Fruit fly (Drosophila melanogaster): ENCODE data around the gene dop.

Gene dop

DNA sequence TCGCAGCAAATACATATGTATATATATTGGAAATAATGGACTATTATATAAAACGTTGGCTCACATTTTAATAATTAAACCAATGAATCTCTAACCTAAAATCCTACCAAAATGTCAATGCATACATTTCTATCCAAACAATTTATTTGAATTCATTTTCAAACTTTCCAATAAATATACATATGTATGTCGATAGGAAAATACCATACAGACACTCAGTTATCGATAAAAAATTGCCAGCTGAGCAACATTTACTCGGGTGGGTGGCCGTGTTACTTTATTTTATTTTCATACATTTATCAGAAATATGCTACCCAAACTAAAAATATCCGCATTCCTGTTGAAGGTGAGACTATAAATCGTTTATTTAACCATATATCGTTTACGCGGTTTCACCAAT lies 10.5 kb downstream of the dop start, which contains the start of gene Ufsp2:
Gene Ufsp2 (plus strand): TSS at position 214 of the 400 bp plus-strand sequence.
- no peak for TF ChIP-seq Hr78 (GFP tag; optimal IDR thresholded peaks at IDR 0.05)
- TF ChIP-seq Sp1 (GFP tag; optimal IDR thresholded peaks at IDR 0.05), result no peak
- TF ChIP-seq usp (GFP tag; optimal IDR thresholded peaks at IDR 0.05), result no peak

DNA sequence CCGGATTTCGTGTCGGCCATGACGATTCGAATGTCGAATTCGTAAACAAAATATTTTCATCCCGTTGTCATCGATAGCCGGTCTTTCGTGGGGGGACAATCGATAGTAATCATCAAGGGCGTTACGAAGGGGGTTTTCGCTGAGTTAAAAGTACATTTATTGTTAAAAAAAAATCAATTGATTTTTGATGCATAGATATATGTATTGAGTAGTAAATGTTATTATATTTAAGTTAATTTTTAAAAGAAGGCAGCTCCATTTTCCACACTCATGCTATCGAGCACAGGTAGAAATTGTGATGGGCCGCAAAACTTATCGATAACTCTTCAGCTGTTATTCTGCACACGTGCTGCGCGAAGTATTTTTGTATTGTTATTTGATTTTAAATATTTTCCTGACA lies 14.7 kb downstream of the dop start, which contains the start of the genes mrn and CG12301:
Gene mrn (minus strand): TSS at position 51 of the 400 bp plus-strand sequence.
Gene CG12301 (plus strand): TSS at position 314 of the 400 bp plus-strand sequence.
- TF ChIP-seq jim (GFP tag; optimal IDR thresholded peaks at IDR 0.05) (no peak), HLH106 (tag; optimal IDR thresholded peaks at IDR 0.05) (peak; percentile 93), Hr83 (GFP tag; optimal IDR thresholded peaks at IDR 0.05; ENCODE audit: poor library complexity, severe bottlenecking) (peak; percentile 94), rgr (GFP tag; optimal IDR thresholded peaks at IDR 0.05) (peak; percentile 87), Myc (optimal IDR thresholded peaks at IDR 0.05) (peak; percentile 80), h (GFP tag; optimal IDR thresholded peaks at IDR 0.05) (peak; percentile 97), Vsx2 (GFP tag; optimal IDR thresholded peaks at IDR 0.05; ENCODE audit: partially characterized antibody) (no peak), lola (GFP tag; optimal IDR thresholded peaks at IDR 0.05) (no peak), sv (GFP tag; optimal IDR thresholded peaks at IDR 0.05) (peak; percentile 67), OdsH (GFP tag; optimal IDR thresholded peaks at IDR 0.05) (peak; percentile 80), CG9705 (GFP tag; optimal IDR thresholded peaks at IDR 0.05) (peak; percentile 43), woc (GFP tag; optimal IDR thresholded peaks at IDR 0.05) (no peak), Rel (GFP tag; optimal IDR thresholded peaks at IDR 0.05) (no peak), Rel (tag; optimal IDR thresholded peaks at IDR 0.05) (peak; percentile 85), ey (GFP tag; optimal IDR thresholded peaks at IDR 0.05) (peak; percentile 81), psq (GFP tag; optimal IDR thresholded peaks at IDR 0.05) (peak; percentile 65)

DNA sequence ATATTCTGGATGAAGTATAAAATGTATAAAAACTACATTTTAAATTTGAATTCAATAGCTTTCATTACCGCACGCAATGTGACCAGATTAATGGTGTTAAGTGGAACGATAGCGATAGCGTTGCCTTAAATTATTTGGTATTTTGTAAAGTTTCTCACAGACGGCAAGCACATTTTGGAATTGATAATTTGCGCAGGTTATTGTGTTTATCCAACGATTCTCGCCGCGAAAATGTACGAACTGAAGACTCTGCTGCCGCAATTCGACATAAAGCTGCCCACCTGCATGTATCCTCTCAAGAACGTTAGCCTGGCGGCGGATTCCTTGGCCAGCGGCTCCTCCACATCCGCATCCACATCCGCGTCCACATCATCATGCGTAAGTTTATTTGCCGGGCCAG lies 17.7 kb downstream of the dop start, which contains the start of gene AIMP2:
Gene AIMP2 (plus strand): TSS at position 135 of the 400 bp plus-strand sequence.
- TF ChIP-seq rgr (GFP tag; optimal IDR thresholded peaks at IDR 0.05) (peak; percentile 44), dmrt93B (GFP tag; optimal IDR thresholded peaks at IDR 0.05) (no peak)

DNA sequence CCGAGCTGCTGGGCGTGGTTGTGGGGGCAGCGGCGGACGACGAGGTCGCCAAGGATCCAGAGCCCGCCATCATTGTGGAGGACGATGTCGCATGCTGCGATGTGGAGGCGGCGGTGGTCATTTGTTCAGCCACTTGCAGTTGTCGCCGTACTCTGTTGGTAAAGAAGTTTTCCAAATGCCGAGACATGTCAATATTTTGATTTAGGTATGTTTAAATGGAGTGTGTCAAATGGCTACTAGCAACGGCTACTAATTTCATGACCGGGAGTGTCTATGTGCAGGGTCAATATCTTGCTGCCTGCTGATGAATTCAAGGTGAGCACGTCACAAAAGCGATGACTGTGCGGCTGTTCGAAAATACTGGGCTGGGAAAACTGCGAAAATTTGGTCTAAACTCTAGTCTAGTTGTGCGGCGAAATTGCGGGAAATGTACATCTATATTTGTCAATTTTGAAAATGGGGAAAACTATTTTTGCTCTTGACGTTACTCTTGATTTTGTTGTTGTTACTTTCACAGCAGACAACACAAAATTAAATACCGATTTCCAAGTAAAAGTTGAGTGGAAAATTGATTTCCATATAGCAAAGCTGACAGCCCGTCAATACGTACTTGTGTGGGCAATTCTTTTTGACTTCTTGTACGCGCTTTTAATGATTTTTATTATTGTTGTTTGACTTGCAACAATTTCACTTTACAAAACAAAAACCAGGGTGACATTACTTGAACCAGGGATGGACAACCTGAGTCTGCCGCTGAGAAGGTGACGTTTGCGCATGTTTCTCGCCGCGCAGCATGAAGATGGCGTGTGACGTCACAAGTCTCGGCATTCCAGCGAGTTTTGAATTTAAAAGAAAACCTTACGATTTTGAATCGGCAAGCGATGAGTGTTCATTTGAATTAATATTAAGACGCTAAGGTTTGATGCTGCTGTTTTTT lies 21.9 kb downstream of the dop start, which contains the start of gene CG7656:
Gene CG7656 (minus strand): TSS at position 731 of the 937 bp plus-strand sequence.
- no peak for TF ChIP-seq CrebA (GFP tag; optimal IDR thresholded peaks at IDR 0.05; ENCODE audit: borderline replicate concordance)
- no peak for TF ChIP-seq brk (GFP tag; optimal IDR thresholded peaks at IDR 0.05)
- TF ChIP-seq Dfd (GFP tag; optimal IDR thresholded peaks at IDR 0.05), result no peak
- no peak for TF ChIP-seq N (GFP tag; optimal IDR thresholded peaks at IDR 0.05)
- TF ChIP-seq CG32264 (GFP tag; optimal IDR thresholded peaks at IDR 0.05), result no peak
- TF ChIP-seq Vsx2 (GFP tag; optimal IDR thresholded peaks at IDR 0.05; ENCODE audit: partially characterized antibody), result no peak
- TF ChIP-seq Abd-B (GFP tag; optimal IDR thresholded peaks at IDR 0.05), result no peak
- TF ChIP-seq CG9705 (GFP tag; optimal IDR thresholded peaks at IDR 0.05), result peak; percentile 18
- no peak for TF ChIP-seq dl (GFP tag; optimal IDR thresholded peaks at IDR 0.05; ENCODE audit: insufficient read depth in 1 of 2, partially characterized antibody in 2 of 2)
- TF ChIP-seq Myc (optimal IDR thresholded peaks at IDR 0.05), result no peak
- peak; percentile 33 for TF ChIP-seq HLH106 (tag; optimal IDR thresholded peaks at IDR 0.05)
- peak in 1 of 2 experiments; percentile 80 for TF ChIP-seq foxo (GFP tag; optimal IDR thresholded peaks at IDR 0.05)
- peak; percentile 76 for TF ChIP-seq fru (GFP tag; optimal IDR thresholded peaks at IDR 0.05)
- peak; percentile 58 for TF ChIP-seq ey (GFP tag; optimal IDR thresholded peaks at IDR 0.05)
- TF ChIP-seq lola (GFP tag; optimal IDR thresholded peaks at IDR 0.05), result no peak
- TF ChIP-seq Dif (GFP tag; optimal IDR thresholded peaks at IDR 0.05; ENCODE audit: partially characterized antibody), result no peak
- peak; percentile 92 for TF ChIP-seq woc (GFP tag; optimal IDR thresholded peaks at IDR 0.05)
- peak; percentile 51 for TF ChIP-seq Sp1 (GFP tag; optimal IDR thresholded peaks at IDR 0.05)
- TF ChIP-seq dsf (GFP tag; optimal IDR thresholded peaks at IDR 0.05; ENCODE audit: borderline replicate concordance), result no peak
- peak; percentile 51 for TF ChIP-seq h (GFP tag; optimal IDR thresholded peaks at IDR 0.05)
- peak; percentile 7 for TF ChIP-seq jim (GFP tag; optimal IDR thresholded peaks at IDR 0.05)
- TF ChIP-seq psq (GFP tag; optimal IDR thresholded peaks at IDR 0.05), result peak; percentile 27
- TF ChIP-seq Rel (GFP tag; optimal IDR thresholded peaks at IDR 0.05), result no peak
- peak; percentile 58 for TF ChIP-seq Rel (tag; optimal IDR thresholded peaks at IDR 0.05)
- TF ChIP-seq Hnf4 (GFP tag; optimal IDR thresholded peaks at IDR 0.05), result peak; percentile 80
- TF ChIP-seq usp (GFP tag; optimal IDR thresholded peaks at IDR 0.05), result no peak
- peak; percentile 60 for TF ChIP-seq br (GFP tag; optimal IDR thresholded peaks at IDR 0.05)
- TF ChIP-seq dmrt93B (GFP tag; optimal IDR thresholded peaks at IDR 0.05), result no peak
- no peak for TF ChIP-seq Hr78 (GFP tag; optimal IDR thresholded peaks at IDR 0.05)
- TF ChIP-seq tai (GFP tag; optimal IDR thresholded peaks at IDR 0.05), result no peak
- no peak for TF ChIP-seq GATAd (GFP tag; optimal IDR thresholded peaks at IDR 0.05)
- TF ChIP-seq rgr (GFP tag; optimal IDR thresholded peaks at IDR 0.05), result peak; percentile 71
- TF ChIP-seq OdsH (GFP tag; optimal IDR thresholded peaks at IDR 0.05), result peak; percentile 48
- TF ChIP-seq sage (GFP tag; optimal IDR thresholded peaks at IDR 0.05), result no peak
- no peak for TF ChIP-seq pan (optimal IDR thresholded peaks at IDR 0.05)
- peak; percentile 5 for TF ChIP-seq Jra (GFP tag; optimal IDR thresholded peaks at IDR 0.05)
- peak; percentile 94 for TF ChIP-seq Hr83 (GFP tag; optimal IDR thresholded peaks at IDR 0.05; ENCODE audit: poor library complexity, severe bottlenecking)
- peak; percentile 67 for TF ChIP-seq sv (GFP tag; optimal IDR thresholded peaks at IDR 0.05)
- TF ChIP-seq Mio (GFP tag; optimal IDR thresholded peaks at IDR 0.05), result no peak
